Fruit fly (Drosophila melanogaster) whole organism, adult: Measurements from ENCODE around the gene ND-SGDH.

ENCODE experiments used
- CG1620 ChIP-seq: fragments of 200-800 bp; sonication (Bioruptor generic); optimal IDR thresholded peaks from 2 replicates; lab custom pipeline; 2016; ENCODE audit warnings: missing biosample characterization, missing genetic modification characterization
- CG33017 ChIP-seq: fragments of 200-800 bp; sonication (Bioruptor generic); optimal IDR thresholded peaks from 2 replicates; lab custom pipeline; 2018; ENCODE audit warnings: missing biosample characterization, mild to moderate bottlenecking, missing genetic modification characterization, moderate library complexity
- kay ChIP-seq: fragments of 200-800 bp; sonication (Bioruptor generic); peaks from one replicate; lab custom pipeline; 2016; ENCODE audit warnings: missing biosample characterization, missing genetic modification characterization, borderline replicate concordance
- toe ChIP-seq: fragments of 200-800 bp; sonication (Bioruptor generic); optimal IDR thresholded peaks from 2 replicates; lab custom pipeline; 2016; ENCODE audit warnings: missing biosample characterization, missing genetic modification characterization

dm6 chr3L:12131918-12132317 lies 6.5 kb downstream of the ND-SGDH start, which contains the start of gene DEF8:
- TF ChIP-seq CG1620 (GFP tag; lab: Kevin White, UChicago): peak; percentile 71
- peak; percentile 63 for TF ChIP-seq CG33017 (tag; lab: Kevin White, UChicago)
- peak; percentile 71 for TF ChIP-seq toe (GFP tag; lab: Kevin White, UChicago)
- TF ChIP-seq kay (GFP tag; lab: Kevin White, UChicago): no peak
